Worm (Caenorhabditis elegans) whole organism, L2 larva: ENCODE results near the gene Y49F6B.2.

Experiments
- R02D3.7 ChIP-seq: fragments of 150-350 bp; optimal IDR thresholded peaks from 2 replicates; lab custom pipeline; 2014; ENCODE audit warnings: missing biosample characterization, missing genetic modification characterization
- aly-2 ChIP-seq: fragments of 150-350 bp; optimal IDR thresholded peaks from 2 replicates; lab custom pipeline; 2014; ENCODE audit warnings: missing biosample characterization, missing genetic modification characterization
- ama-1 ChIP-seq: fragments of 150-350 bp; optimal IDR thresholded peaks from 2 replicates; lab custom pipeline; 2018; ENCODE audit warnings: inconsistent platforms
- ceh-82 ChIP-seq: fragments of 150-350 bp; optimal IDR thresholded peaks from 2 replicates; lab custom pipeline; 2014; ENCODE audit warnings: missing biosample characterization, missing genetic modification characterization
- elt-1 ChIP-seq: fragments of 150-350 bp; optimal IDR thresholded peaks from 2 replicates; lab custom pipeline; 2014; ENCODE audit warnings: missing biosample characterization, missing genetic modification characterization
- elt-3 ChIP-seq: sonication (generic microtip); optimal IDR thresholded peaks from 2 replicates; lab custom pipeline; 2017; ENCODE audit warnings: missing biosample characterization, missing genetic modification characterization
- fos-1 ChIP-seq: fragments of 150-350 bp; optimal IDR thresholded peaks from 2 replicates; lab custom pipeline; 2014; ENCODE audit warnings: missing biosample characterization, missing genetic modification characterization
- lsy-2 ChIP-seq, 2 experiments: fragments of 150-350 bp in 1 of 2; sonication (generic microtip) in 1 of 2; optimal IDR thresholded peaks; 2 replicates each; lab custom pipeline; 2014 to 2017; ENCODE audit warnings: missing biosample characterization in 2 of 2, missing genetic modification characterization in 2 of 2
- mab-5 ChIP-seq: fragments of 150-350 bp; optimal IDR thresholded peaks from 2 replicates; lab custom pipeline; 2014; ENCODE audit warnings: missing biosample characterization, missing genetic modification characterization
- mdl-1 ChIP-seq, 2 experiments: fragments of 150-350 bp in 1 of 2; sonication (generic microtip) in 1 of 2; optimal IDR thresholded peaks; 2 replicates each; lab custom pipeline; 2017; ENCODE audit warnings: missing biosample characterization in 2 of 2, missing genetic modification characterization in 2 of 2
- nhr-12 ChIP-seq: fragments of 150-350 bp; optimal IDR thresholded peaks from 2 replicates; lab custom pipeline; 2014; ENCODE audit warnings: missing biosample characterization, missing genetic modification characterization
- nhr-6 ChIP-seq: fragments of 150-350 bp; optimal IDR thresholded peaks from 2 replicates; lab custom pipeline; 2014; ENCODE audit warnings: missing biosample characterization, missing genetic modification characterization
- skn-1 ChIP-seq: sonication (generic microtip); optimal IDR thresholded peaks from 2 replicates; lab custom pipeline; 2017; ENCODE audit warnings: missing biosample characterization, missing genetic modification characterization
- zag-1 ChIP-seq: fragments of 150-350 bp; optimal IDR thresholded peaks from 2 replicates; lab custom pipeline; 2014; ENCODE audit warnings: missing biosample characterization, missing genetic modification characterization

- no peak for TF ChIP-seq elt-3 (tag; lab: Kevin White, UChicago)
- peak in 1 of 2 experiments; percentile 68 for TF ChIP-seq lsy-2 (tag; optimal IDR thresholded peaks at IDR 0.05; lab: Kevin White, UChicago)
- no peak for TF ChIP-seq elt-1 (tag; lab: Kevin White, UChicago)
- no peak for TF ChIP-seq ceh-82 (tag; lab: Kevin White, UChicago)
- TF ChIP-seq nhr-6 (tag; lab: Kevin White, UChicago) = no peak
- TF ChIP-seq skn-1 (tag; lab: Kevin White, UChicago) = no peak
- no peak for TF ChIP-seq R02D3.7 (tag; lab: Kevin White, UChicago)
- peak; percentile 46 for TF ChIP-seq mab-5 (tag; lab: Kevin White, UChicago)
- no peak for TF ChIP-seq nhr-12 (tag; lab: Kevin White, UChicago)
- no peak for TF ChIP-seq fos-1
- no peak for TF ChIP-seq aly-2 (tag; lab: Kevin White, UChicago)
- TF ChIP-seq zag-1 (tag; lab: Kevin White, UChicago) = peak; percentile 42
- no peak for TF ChIP-seq ama-1 (lab: Kevin White, UChicago)
- peak in 1 of 2 experiments; percentile 38 for TF ChIP-seq mdl-1 (tag; optimal IDR thresholded peaks at IDR 0.05; lab: Kevin White, UChicago)
These were observed 44.5 kb downstream of the Y49F6B.2 start for ce11 chrII:3547282-3547681.
